Fruit fly (Drosophila melanogaster) whole organism, embryonic: ENCODE measurements around the gene CG10068.

Source experiments
- CG11456 ChIP-seq: fragments of 200-800 bp; sonication (Bioruptor generic); IDR thresholded peaks from 3 replicates; pipeline ENCODE4 v1.3.6; 2022; ENCODE audit warnings: missing biosample characterization, missing genetic modification characterization
- CG12391 ChIP-seq: fragments of 200-800 bp; sonication (Bioruptor generic); optimal IDR thresholded peaks from 3 replicates; lab custom pipeline; 2018; ENCODE audit warnings: missing biosample characterization, mild to moderate bottlenecking, missing genetic modification characterization, moderate library complexity
- CG13424 ChIP-seq: fragments of 200-800 bp; sonication (Bioruptor generic); optimal IDR thresholded peaks from 2 replicates; lab custom pipeline; 2019; ENCODE audit warnings: missing biosample characterization, mild to moderate bottlenecking, missing genetic modification characterization, moderate library complexity
- CG14014 ChIP-seq: fragments of 200-800 bp; sonication (Bioruptor generic); IDR thresholded peaks from 2 replicates; pipeline ENCODE4 v1.3.6; 2022; ENCODE audit warnings: missing biosample characterization, missing genetic modification characterization
- CG1529 ChIP-seq: fragments of 200-800 bp; sonication (Bioruptor generic); optimal IDR thresholded peaks from 3 replicates; lab custom pipeline; 2018; ENCODE audit warnings: missing biosample characterization, missing genetic modification characterization
- CG16779 ChIP-seq: fragments of 200-800 bp; sonication (Bioruptor generic); IDR thresholded peaks from 2 replicates; pipeline ENCODE4 v1.3.6; 2022; ENCODE audit warnings: missing biosample characterization, missing genetic modification characterization
- CG17359 ChIP-seq: fragments of 200-800 bp; sonication (Bioruptor generic); optimal IDR thresholded peaks from 3 replicates; lab custom pipeline; 2018; ENCODE audit warnings: missing biosample characterization, mild to moderate bottlenecking, missing genetic modification characterization, moderate library complexity
- CG17829 ChIP-seq: fragments of 200-800 bp; optimal IDR thresholded peaks from 2 replicates; lab custom pipeline; 2019; ENCODE audit warnings: missing biosample characterization, mild to moderate bottlenecking, missing genetic modification characterization, moderate library complexity
- CG18619 ChIP-seq: fragments of 200-800 bp; sonication (Bioruptor generic); optimal IDR thresholded peaks from 3 replicates; lab custom pipeline; 2017; ENCODE audit warnings: missing biosample characterization, mild to moderate bottlenecking, missing genetic modification characterization
- CG2129 ChIP-seq: fragments of 200-800 bp; sonication (Bioruptor generic); IDR thresholded peaks from 2 replicates; pipeline ENCODE4 v1.3.6; 2022; ENCODE audit warnings: missing biosample characterization, missing genetic modification characterization; ENCODE audit not compliant: partially characterized antibody
- CG2712 ChIP-seq: fragments of 200-800 bp; optimal IDR thresholded peaks from 3 replicates; lab custom pipeline; 2019; ENCODE audit warnings: missing biosample characterization, mild to moderate bottlenecking, missing genetic modification characterization, moderate library complexity
- CG2875 ChIP-seq: fragments of 200-800 bp; sonication (Bioruptor generic); optimal IDR thresholded peaks from 2 replicates; lab custom pipeline; 2017; ENCODE audit warnings: missing biosample characterization, mild to moderate bottlenecking, missing genetic modification characterization, missing genetic modification reagents
- CG2889 ChIP-seq: fragments of 200-800 bp; sonication (Bioruptor generic); IDR thresholded peaks from 3 replicates; pipeline ENCODE4 v1.3.6; 2022; ENCODE audit warnings: missing biosample characterization, missing genetic modification characterization
- CG31365 ChIP-seq: fragments of 200-800 bp; sonication (Bioruptor generic); optimal IDR thresholded peaks from 2 replicates; lab custom pipeline; 2018; ENCODE audit warnings: missing biosample characterization, mild to moderate bottlenecking, missing genetic modification characterization
- CG32767 ChIP-seq: fragments of 200-800 bp; sonication (Bioruptor generic); IDR thresholded peaks from 2 replicates; pipeline ENCODE4 v1.3.6; 2022; ENCODE audit warnings: missing biosample characterization, missing genetic modification characterization
- CG6791 ChIP-seq: fragments of 200-800 bp; sonication (Bioruptor generic); IDR thresholded peaks from 3 replicates; pipeline ENCODE4 v1.3.6; 2022; ENCODE audit warnings: missing biosample characterization, missing genetic modification characterization; ENCODE audit not compliant: partially characterized antibody
- CG7786 ChIP-seq: fragments of 200-800 bp; sonication (Bioruptor generic); optimal IDR thresholded peaks from 2 replicates; lab custom pipeline; 2016; ENCODE audit warnings: missing biosample characterization, missing genetic modification characterization
- CG7987 ChIP-seq: fragments of 200-800 bp; sonication (Bioruptor generic); optimal IDR thresholded peaks from 2 replicates; lab custom pipeline; 2018; ENCODE audit warnings: missing biosample characterization, mild to moderate bottlenecking, missing genetic modification characterization, moderate library complexity
- CG9817 ChIP-seq: fragments of 200-800 bp; sonication (Bioruptor generic); optimal IDR thresholded peaks from 2 replicates; lab custom pipeline; 2018; ENCODE audit warnings: missing biosample characterization, mild to moderate bottlenecking, missing genetic modification characterization, moderate library complexity
- Dfd ChIP-seq, 2 experiments: fragments of >200 bp; optimal IDR thresholded peaks; 2 replicates each; lab custom pipeline; 2017; ENCODE audit warnings: missing biosample characterization in 2 of 2, missing genetic modification characterization in 2 of 2
- Dip3 ChIP-seq: fragments of 200-800 bp; sonication (Bioruptor generic); optimal IDR thresholded peaks from 3 replicates; lab custom pipeline; 2016; ENCODE audit warnings: missing biosample characterization, missing genetic modification characterization
- ERR ChIP-seq: fragments of 200-800 bp; sonication (Bioruptor generic); optimal IDR thresholded peaks from 2 replicates; lab custom pipeline; 2016; ENCODE audit warnings: missing biosample characterization, missing genetic modification characterization
- GATAe ChIP-seq: fragments of 200-800 bp; sonication (Bioruptor generic); conservative IDR thresholded peaks from 2 replicates; pipeline ENCODE4 v1.3.6; 2022; ENCODE audit warnings: missing biosample characterization, missing genetic modification characterization
- HLHmδ ChIP-seq: fragments of 200-800 bp; sonication (Bioruptor generic); optimal IDR thresholded peaks from 2 replicates; lab custom pipeline; 2018; ENCODE audit warnings: missing biosample characterization, mild to moderate bottlenecking, missing genetic modification characterization, moderate library complexity
- HmgD ChIP-seq: fragments of 200-800 bp; sonication (Bioruptor generic); optimal IDR thresholded peaks from 3 replicates; lab custom pipeline; 2016; ENCODE audit warnings: missing biosample characterization, missing genetic modification characterization
- HmgZ ChIP-seq: fragments of 200-800 bp; sonication (Bioruptor generic); optimal IDR thresholded peaks from 2 replicates; lab custom pipeline; 2018; ENCODE audit warnings: missing biosample characterization, mild to moderate bottlenecking, missing genetic modification characterization
- Hmr ChIP-seq: fragments of 200-800 bp; sonication (Bioruptor generic); optimal IDR thresholded peaks from 3 replicates; lab custom pipeline; 2017; ENCODE audit warnings: mild to moderate bottlenecking, missing biosample characterization, missing genetic modification reagents, missing genetic modification characterization
- Mes4 ChIP-seq: fragments of 200-800 bp; sonication (Bioruptor generic); optimal IDR thresholded peaks from 2 replicates; lab custom pipeline; 2016; ENCODE audit warnings: missing biosample characterization, missing genetic modification characterization
- Nf-YB ChIP-seq: fragments of 200-800 bp; sonication (Bioruptor generic); optimal IDR thresholded peaks from 3 replicates; lab custom pipeline; 2019; ENCODE audit warnings: missing biosample characterization, mild to moderate bottlenecking, missing genetic modification characterization, moderate library complexity
- Sox102F ChIP-seq: fragments of 200-800 bp; sonication (Bioruptor generic); optimal IDR thresholded peaks from 2 replicates; lab custom pipeline; 2018; ENCODE audit warnings: missing biosample characterization, mild to moderate bottlenecking, missing genetic modification characterization, moderate library complexity
- aop ChIP-seq: fragments of 200-800 bp; sonication (Bioruptor generic); IDR thresholded peaks from 2 replicates; pipeline ENCODE4 v1.3.6; 2022; ENCODE audit warnings: missing biosample characterization, missing genetic modification characterization
- ap ChIP-seq: fragments of 200-800 bp; sonication (Bioruptor generic); IDR thresholded peaks from 2 replicates; pipeline ENCODE4 v1.3.6; 2022; ENCODE audit warnings: missing biosample characterization, missing genetic modification characterization
- bab2 ChIP-seq: fragments of 200-800 bp; sonication (Bioruptor generic); optimal IDR thresholded peaks from 2 replicates; lab custom pipeline; 2016; ENCODE audit warnings: missing biosample characterization, missing genetic modification characterization
- cad ChIP-seq: fragments of >200 bp; optimal IDR thresholded peaks from 2 replicates; lab custom pipeline; 2017; ENCODE audit warnings: missing biosample characterization, missing genetic modification characterization
- danr ChIP-seq: fragments of 200-800 bp; sonication (Bioruptor generic); IDR thresholded peaks from 2 replicates; pipeline ENCODE4 v1.3.6; 2022; ENCODE audit warnings: missing biosample characterization, missing genetic modification characterization
- dysf ChIP-seq: fragments of 200-800 bp; sonication (Bioruptor generic); IDR thresholded peaks from 3 replicates; pipeline ENCODE4 v1.3.6; 2022; ENCODE audit warnings: missing biosample characterization, missing genetic modification characterization
- fru ChIP-seq: fragments of >200 bp; optimal IDR thresholded peaks from 2 replicates; lab custom pipeline; 2017
- gcm2 ChIP-seq: fragments of 200-800 bp; sonication (Bioruptor generic); optimal IDR thresholded peaks from 2 replicates; lab custom pipeline; 2016; ENCODE audit warnings: missing biosample characterization, missing genetic modification characterization
- gsb ChIP-seq: fragments of 200-800 bp; sonication (Bioruptor generic); IDR thresholded peaks from 2 replicates; pipeline ENCODE4 v1.3.6; 2022; ENCODE audit warnings: missing biosample characterization, missing genetic modification characterization
- lab ChIP-seq: fragments of 200-800 bp; sonication (Bioruptor generic); optimal IDR thresholded peaks from 3 replicates; lab custom pipeline; 2017; ENCODE audit warnings: missing biosample characterization, missing genetic modification characterization, mild to moderate bottlenecking, moderate library complexity, missing genetic modification reagents
- lola ChIP-seq, 3 experiments: fragments of >200 bp in 2 of 3; fragments of 200-800 bp in 1 of 3; sonication (Bioruptor generic) in 1 of 3; optimal IDR thresholded peaks; 2 replicates each; lab custom pipeline; 2017 to 2019; ENCODE audit warnings: missing biosample characterization in 3 of 3, missing genetic modification characterization in 3 of 3, mild to moderate bottlenecking in 1 of 3, moderate library complexity in 1 of 3
- lov ChIP-seq, 2 experiments: fragments of 200-800 bp in 1 of 2; fragments of >200 bp in 1 of 2; sonication (Bioruptor generic) in 1 of 2; IDR thresholded peaks in 1 of 2; optimal IDR thresholded peaks in 1 of 2; 2 replicates in 1 of 2; 3 replicates in 1 of 2; pipeline versions ENCODE4 v1.3.6 to Lab custom; 2017 to 2022; ENCODE audit warnings: missing biosample characterization in 1 of 2, missing genetic modification characterization in 1 of 2
- mam ChIP-seq: fragments of 200-800 bp; sonication (Bioruptor generic); optimal IDR thresholded peaks from 3 replicates; lab custom pipeline; 2016; ENCODE audit warnings: missing biosample characterization, missing genetic modification characterization
- pfk ChIP-seq: fragments of 200-800 bp; sonication (Bioruptor generic); optimal IDR thresholded peaks from 2 replicates; lab custom pipeline; 2018; ENCODE audit warnings: missing biosample characterization, mild to moderate bottlenecking, missing genetic modification characterization, moderate library complexity
- pho ChIP-seq: fragments of 200-800 bp; sonication (Bioruptor generic); optimal IDR thresholded peaks from 2 replicates; lab custom pipeline; 2016; ENCODE audit warnings: missing biosample characterization, missing genetic modification characterization
- sisA ChIP-seq: fragments of 200-800 bp; sonication (Bioruptor generic); IDR thresholded peaks from 2 replicates; pipeline ENCODE4 v1.3.6; 2022; ENCODE audit warnings: missing biosample characterization, missing genetic modification characterization
- sob ChIP-seq: fragments of 200-800 bp; sonication (Bioruptor generic); IDR thresholded peaks from 2 replicates; pipeline ENCODE4 v1.3.6; 2022; ENCODE audit warnings: missing biosample characterization, missing genetic modification characterization
- sr ChIP-seq: fragments of 200-800 bp; sonication (Bioruptor generic); IDR thresholded peaks from 3 replicates; pipeline ENCODE4 v1.3.6; 2022; ENCODE audit warnings: missing biosample characterization, missing genetic modification characterization
- tio ChIP-seq: fragments of 200-800 bp; sonication (Bioruptor generic); optimal IDR thresholded peaks from 2 replicates; lab custom pipeline; 2017; ENCODE audit warnings: missing biosample characterization, missing genetic modification characterization, inconsistent platforms

CG10068 gene

DNA sequence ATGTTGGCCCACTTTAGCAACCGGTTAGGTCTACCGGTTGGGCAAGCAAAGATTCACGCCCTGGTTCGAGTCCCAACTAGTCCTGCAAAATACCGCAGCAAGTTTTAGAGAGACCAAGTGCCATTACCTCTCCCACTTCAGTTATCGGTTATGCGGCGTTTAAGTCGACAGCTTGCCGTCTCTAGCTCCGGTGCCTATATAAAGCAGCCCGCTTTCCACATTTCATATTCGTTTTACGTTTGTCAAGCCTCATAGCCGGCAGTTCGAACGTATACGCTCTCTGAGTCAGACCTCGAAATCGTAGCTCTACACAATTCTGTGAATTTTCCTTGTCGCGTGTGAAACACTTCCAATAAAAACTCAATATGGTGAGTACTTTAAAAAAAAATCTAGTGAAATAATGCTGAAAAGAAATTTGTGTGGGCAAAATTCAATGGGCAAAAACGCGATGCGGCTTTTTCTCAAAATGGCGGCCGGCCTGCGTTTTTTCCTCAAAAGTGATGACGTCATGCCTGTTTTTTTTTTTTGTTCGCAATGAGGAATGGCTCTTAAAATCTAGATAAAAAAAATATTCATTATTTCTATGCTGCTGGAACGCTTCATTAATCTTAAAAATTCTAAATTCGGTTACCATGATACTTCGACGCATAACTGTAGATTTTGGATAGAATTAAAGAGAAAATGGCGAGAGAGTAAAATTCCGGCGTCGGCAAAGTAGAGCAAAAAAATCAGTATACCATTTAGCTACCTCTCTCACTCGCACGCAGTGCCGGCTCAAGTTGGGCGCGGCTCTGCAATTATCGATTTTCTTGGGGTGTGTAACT, 41.2 kb downstream of the CG10068 start, which contains the start of gene alphaTub84B (continued):
- no peak for TF ChIP-seq gcm2 (GFP tag; lab: Kevin White, UChicago)
- peak; percentile 33 for TF ChIP-seq CG31365
- peak; percentile 87 for TF ChIP-seq CG32767 (GFP tag; lab: Robert Waterston, UW)
- 0 out of 3 replicates have a peak, but pooled peaks have one; percentile 22 for TF ChIP-seq dysf (GFP tag; lab: Robert Waterston, UW)
- TF ChIP-seq Hmr (GFP tag; lab: Kevin White, UChicago) = peak; percentile 75
- TF ChIP-seq CG17829 (tag; lab: Kevin White, UChicago) = peak; percentile 66
- peak; percentile 66 for TF ChIP-seq CG2875
- TF ChIP-seq lola (GFP tag; optimal IDR thresholded peaks at IDR 0.05; lab: Kevin White, UChicago) = no peak
- TF ChIP-seq CG16779 = peak; percentile 66
- peak; percentile 30; the same call in 1 of the 2 replicates for TF ChIP-seq CG14014
- no peak for TF ChIP-seq CG2129 (GFP tag; lab: Robert Waterston, UW)
- TF ChIP-seq pfk (GFP tag; lab: Kevin White, UChicago) = peak; percentile 57
- TF ChIP-seq pho (GFP tag; lab: Kevin White, UChicago) = peak; percentile 64
- peak; percentile 34 for TF ChIP-seq CG1529 (GFP tag; lab: Kevin White, UChicago)
- peak; percentile 56 for TF ChIP-seq CG2712 (tag; lab: Kevin White, UChicago)
- no peak for TF ChIP-seq CG9817 (tag; lab: Kevin White, UChicago)
- TF ChIP-seq lab (GFP tag; lab: Kevin White, UChicago) = peak; percentile 83
- no peak for TF ChIP-seq danr (GFP tag; lab: Robert Waterston, UW)
- TF ChIP-seq lov (optimal IDR thresholded peaks at IDR 0.05; lab: Kevin White, UChicago) = no peak
- TF ChIP-seq lov (GFP tag; IDR thresholded peaks at IDR 0.05; lab: Robert Waterston, UW) = peak; percentile 88
- no peak for TF ChIP-seq CG2889
- TF ChIP-seq sob (GFP tag; lab: Robert Waterston, UW) = peak; percentile 82
- peak; percentile 95 for TF ChIP-seq HLHmδ
- peak; percentile 72 for TF ChIP-seq HmgD
- no peak for TF ChIP-seq cad
- TF ChIP-seq CG7987 (GFP tag; lab: Kevin White, UChicago) = peak; percentile 85
- peak; percentile 48 for TF ChIP-seq bab2 (GFP tag; lab: Kevin White, UChicago)
- TF ChIP-seq ERR (GFP tag; lab: Kevin White, UChicago) = peak; percentile 69
- peak; percentile 66 for TF ChIP-seq CG6791 (GFP tag; lab: Robert Waterston, UW)
- TF ChIP-seq CG7786 = peak; percentile 54
- no peak for TF ChIP-seq GATAe (GFP tag; lab: Robert Waterston, UW)
- TF ChIP-seq Dfd (GFP tag; optimal IDR thresholded peaks at IDR 0.05; lab: Kevin White, UChicago) = no peak
- peak; percentile 26 for TF ChIP-seq Nf-YB (GFP tag; lab: Kevin White, UChicago)
- no peak for TF ChIP-seq CG13424 (tag; lab: Kevin White, UChicago)
- TF ChIP-seq CG18619 (GFP tag; lab: Kevin White, UChicago) = peak; percentile 53
- peak; percentile 71 for TF ChIP-seq HmgZ
- TF ChIP-seq CG12391 (tag; lab: Kevin White, UChicago) = peak; percentile 47
- peak; percentile 55 for TF ChIP-seq Mes4
- peak; percentile 82; the same call in 2 of the 3 replicates for TF ChIP-seq sr
- TF ChIP-seq gsb = peak; percentile 60
- TF ChIP-seq mam (GFP tag; lab: Kevin White, UChicago) = peak; percentile 53
- peak; percentile 64; the same call in 1 of the 2 replicates for TF ChIP-seq aop (GFP tag; lab: Robert Waterston, UW)
- no peak for TF ChIP-seq ap (GFP tag; lab: Robert Waterston, UW)
- peak; percentile 70 for TF ChIP-seq CG17359 (tag; lab: Kevin White, UChicago)
- peak; percentile 33 for TF ChIP-seq Dip3 (GFP tag; lab: Kevin White, UChicago)
- no peak for TF ChIP-seq tio (GFP tag; lab: Kevin White, UChicago)
- TF ChIP-seq fru (lab: Kevin White, UChicago) = no peak
- TF ChIP-seq CG11456 (GFP tag; lab: Robert Waterston, UW) = peak; percentile 83
- TF ChIP-seq sisA (GFP tag; lab: Robert Waterston, UW) = no peak
- no peak for TF ChIP-seq Sox102F
